Worm (Caenorhabditis elegans) whole organism, L1 larva: ENCODE results near the gene rpl-10.

Experiments
- C04F5.9 ChIP-seq: sonication (generic microtip); optimal IDR thresholded peaks from 2 replicates; lab custom pipeline; 2016; ENCODE audit warnings: missing genetic modification characterization, missing compliant biosample characterization
- C34B4.2 ChIP-seq: sonication (generic microtip); optimal IDR thresholded peaks from 2 replicates; lab custom pipeline; 2017; ENCODE audit warnings: mild to moderate bottlenecking, missing genetic modification characterization, missing compliant biosample characterization
- Y116A8C.19 ChIP-seq: sonication (generic microtip); optimal IDR thresholded peaks from 2 replicates; lab custom pipeline; 2016; ENCODE audit warnings: missing compliant biosample characterization, missing genetic modification characterization, borderline replicate concordance
- aha-1 ChIP-seq: fragments of 150-350 bp; optimal IDR thresholded peaks from 2 replicates; lab custom pipeline; 2014; ENCODE audit warnings: missing biosample characterization, missing genetic modification characterization
- alr-1 ChIP-seq: fragments of 200-800 bp; sonication (Bioruptor generic); optimal IDR thresholded peaks from 2 replicates; lab custom pipeline; 2018; ENCODE audit warnings: borderline replicate concordance, mild to moderate bottlenecking, missing genetic modification characterization, missing compliant biosample characterization
- aly-2 ChIP-seq: fragments of 150-350 bp; optimal IDR thresholded peaks from 2 replicates; lab custom pipeline; 2014; ENCODE audit warnings: missing biosample characterization, missing genetic modification characterization
- blmp-1 ChIP-seq: fragments of 150-350 bp; optimal IDR thresholded peaks from 2 replicates; lab custom pipeline; 2014; ENCODE audit warnings: missing biosample characterization, missing genetic modification characterization
- ceh-63 ChIP-seq: fragments of 200-800 bp; sonication (Bioruptor generic); optimal IDR thresholded peaks from 2 replicates; lab custom pipeline; 2018; ENCODE audit warnings: mild to moderate bottlenecking, missing genetic modification characterization, missing compliant biosample characterization
- ceh-8 ChIP-seq: fragments of 200-800 bp; sonication (Bioruptor generic); optimal IDR thresholded peaks from 2 replicates; lab custom pipeline; 2018; ENCODE audit warnings: mild to moderate bottlenecking, missing genetic modification characterization, moderate library complexity, missing compliant biosample characterization
- egl-13 ChIP-seq: sonication (generic microtip); optimal IDR thresholded peaks from 2 replicates; lab custom pipeline; 2016; ENCODE audit warnings: missing genotype, missing genetic modification reagents, missing genetic modification characterization, missing compliant biosample characterization
- elt-3 ChIP-seq, 6 experiments: fragments of 150-350 bp in 1 of 6; sonication (generic microtip); optimal IDR thresholded peaks; 2 replicates each; lab custom pipeline; 2017 to 2018; ENCODE audit warnings: missing biosample characterization in 6 of 6, missing genetic modification characterization in 6 of 6, inconsistent platforms in 1 of 6
- fkh-8 ChIP-seq: sonication (generic microtip); optimal IDR thresholded peaks from 2 replicates; lab custom pipeline; 2016; ENCODE audit warnings: mild to moderate bottlenecking, missing genetic modification characterization, missing compliant biosample characterization
- fos-1 ChIP-seq: fragments of 150-350 bp; optimal IDR thresholded peaks from 2 replicates; lab custom pipeline; 2014; ENCODE audit warnings: missing biosample characterization, missing genetic modification characterization
- hlh-4 ChIP-seq: sonication (generic microtip); optimal IDR thresholded peaks from 2 replicates; lab custom pipeline; 2016; ENCODE audit warnings: mild to moderate bottlenecking, missing genetic modification characterization, missing compliant biosample characterization
- hpl-2 ChIP-seq: fragments of 150-350 bp; optimal IDR thresholded peaks from 2 replicates; lab custom pipeline; 2014; ENCODE audit warnings: missing biosample characterization, missing genetic modification reagents, missing genetic modification characterization
- isw-1 ChIP-seq: fragments of 200-800 bp; sonication (Bioruptor generic); IDR thresholded peaks from 2 replicates; pipeline ENCODE4 v1.3.6; 2022; ENCODE audit warnings: missing genetic modification characterization, missing compliant biosample characterization
- lin-14 ChIP-seq: fragments of 200-800 bp; sonication (Bioruptor generic); optimal IDR thresholded peaks from 2 replicates; lab custom pipeline; 2018; ENCODE audit warnings: mild to moderate bottlenecking, missing genetic modification characterization, moderate library complexity, missing compliant biosample characterization
- lin-35 ChIP-seq, 2 experiments: fragments of 150-350 bp; optimal IDR thresholded peaks; 2 replicates each; lab custom pipeline; 2014; ENCODE audit warnings: missing biosample characterization in 2 of 2, missing genetic modification characterization in 2 of 2, missing genetic modification reagents in 2 of 2
- mab-9 ChIP-seq: fragments of 200-800 bp; sonication (Bioruptor generic); IDR thresholded peaks from 2 replicates; pipeline ENCODE4 v1.3.6; 2022; ENCODE audit warnings: missing genetic modification reagents, missing genetic modification characterization, missing compliant biosample characterization
- mdl-1 ChIP-seq, 2 experiments: fragments of 150-350 bp; optimal IDR thresholded peaks; 2 replicates each; lab custom pipeline; 2014 to 2017; ENCODE audit warnings: missing biosample characterization in 2 of 2, missing genetic modification characterization in 2 of 2, inconsistent platforms in 1 of 2
- mef-2 ChIP-seq: fragments of 150-350 bp; optimal IDR thresholded peaks from 2 replicates; lab custom pipeline; 2014; ENCODE audit warnings: missing biosample characterization, missing genetic modification characterization
- mep-1 ChIP-seq: fragments of 150-350 bp; optimal IDR thresholded peaks from 2 replicates; lab custom pipeline; 2014; ENCODE audit warnings: missing biosample characterization, missing genetic modification characterization
- nhr-76 ChIP-seq: sonication (generic microtip); optimal IDR thresholded peaks from 2 replicates; lab custom pipeline; 2017; ENCODE audit warnings: missing biosample characterization, missing genetic modification characterization
- nhr-90 ChIP-seq: sonication (generic microtip); optimal IDR thresholded peaks from 2 replicates; lab custom pipeline; 2016; ENCODE audit warnings: mild to moderate bottlenecking, missing genetic modification characterization, missing compliant biosample characterization; ENCODE audit not compliant: poor library complexity
- pag-3 ChIP-seq: sonication (generic microtip); optimal IDR thresholded peaks from 2 replicates; lab custom pipeline; 2017; ENCODE audit warnings: missing genetic modification characterization, mild to moderate bottlenecking, missing compliant biosample characterization, antibody characterized with exemption, borderline replicate concordance; ENCODE audit not compliant: insufficient read depth
- pax-3 ChIP-seq: fragments of 200-800 bp; sonication (Bioruptor generic); optimal IDR thresholded peaks from 2 replicates; lab custom pipeline; 2018; ENCODE audit warnings: mild to moderate bottlenecking, missing genetic modification characterization, moderate library complexity, missing compliant biosample characterization
- snpc-4 ChIP-seq: fragments of 150-350 bp; optimal IDR thresholded peaks from 2 replicates; lab custom pipeline; 2014; ENCODE audit warnings: missing biosample characterization, missing genetic modification characterization
- snu-23 ChIP-seq: sonication (generic microtip); optimal IDR thresholded peaks from 2 replicates; lab custom pipeline; 2016; ENCODE audit warnings: missing genetic modification characterization, missing compliant biosample characterization
- sptf-1 ChIP-seq: fragments of 150-350 bp; optimal IDR thresholded peaks from 2 replicates; lab custom pipeline; 2014; ENCODE audit warnings: missing biosample characterization, missing genetic modification characterization
- swsn-7 ChIP-seq: sonication (generic microtip); optimal IDR thresholded peaks from 2 replicates; lab custom pipeline; 2016; ENCODE audit warnings: missing genetic modification characterization, missing compliant biosample characterization
- tbx-2 ChIP-seq: sonication (generic microtip); optimal IDR thresholded peaks from 2 replicates; lab custom pipeline; 2016; ENCODE audit warnings: missing genetic modification characterization, missing compliant biosample characterization
- unc-130 ChIP-seq: fragments of 150-350 bp; optimal IDR thresholded peaks from 2 replicates; lab custom pipeline; 2017; ENCODE audit warnings: missing biosample characterization, missing genetic modification characterization, inconsistent platforms
- zag-1 ChIP-seq: fragments of 150-350 bp; optimal IDR thresholded peaks from 2 replicates; lab custom pipeline; 2014; ENCODE audit warnings: missing biosample characterization, missing genetic modification characterization
- ztf-11 ChIP-seq, 2 experiments: sonication (generic microtip); optimal IDR thresholded peaks; 2 replicates each; lab custom pipeline; 2016 to 2017; ENCODE audit warnings: missing genetic modification characterization in 2 of 2, missing biosample characterization in 1 of 2, missing compliant biosample characterization in 1 of 2
- ztf-4 ChIP-seq: fragments of 150-350 bp; optimal IDR thresholded peaks from 2 replicates; lab custom pipeline; 2014; ENCODE audit warnings: missing biosample characterization, missing genetic modification characterization

Gene rpl-10

DNA sequence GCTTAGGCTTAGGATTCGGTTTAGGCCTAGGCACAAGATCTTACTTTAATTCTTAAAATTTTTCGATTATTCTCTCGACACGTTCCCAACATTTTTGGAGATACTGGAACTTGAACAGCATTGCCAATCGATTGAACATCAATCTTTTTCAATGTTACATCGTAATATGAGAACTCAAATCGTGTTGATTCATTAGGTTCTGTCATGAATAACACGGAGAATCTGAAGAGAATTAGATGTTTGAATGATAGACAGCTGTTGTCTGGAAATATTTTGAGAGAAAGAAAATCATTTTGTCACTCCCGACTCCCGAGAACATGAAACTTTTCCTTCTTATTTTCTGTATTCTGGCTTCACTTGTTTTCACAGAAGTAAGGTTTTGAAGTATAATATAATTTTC is 25.6 kb downstream of the rpl-10 start, which contains the start of gene T05C12.15:
Gene T05C12.15 (plus strand): TSS at position 301 of the 400 bp plus-strand sequence.
- TF ChIP-seq mep-1, result no peak
- no peak for TF ChIP-seq blmp-1 (tag; lab: Kevin White, UChicago)
- TF ChIP-seq unc-130 (tag; lab: Kevin White, UChicago), result no peak
- TF ChIP-seq mef-2 (tag; lab: Kevin White, UChicago), result no peak
- TF ChIP-seq ztf-11 (tag; optimal IDR thresholded peaks at IDR 0.05; lab: Kevin White, UChicago), result no peak
- TF ChIP-seq pax-3 (tag; lab: Kevin White, UChicago), result no peak
- no peak for TF ChIP-seq fkh-8 (tag; lab: Kevin White, UChicago)
- TF ChIP-seq nhr-76 (tag; lab: Kevin White, UChicago), result no peak
- TF ChIP-seq swsn-7, result no peak

DNA sequence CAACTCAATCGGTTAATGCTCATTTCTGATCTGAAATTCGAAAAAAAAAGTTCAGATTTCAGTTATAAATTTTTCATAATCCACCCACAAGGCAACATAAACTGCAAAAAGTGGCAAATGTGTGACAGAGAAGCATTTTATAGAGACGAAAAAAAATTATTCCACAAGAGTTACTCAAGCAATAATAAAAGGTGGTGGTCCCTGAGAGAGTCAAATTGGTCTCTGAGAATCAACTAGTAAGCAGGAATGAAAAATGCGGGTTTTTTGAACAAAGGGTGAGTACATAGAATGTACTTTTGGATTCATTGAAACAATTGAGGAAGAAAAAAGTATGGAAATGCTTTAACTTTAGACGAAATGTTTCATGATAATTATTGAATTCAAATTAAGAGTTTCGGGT is 26.7 kb downstream of the rpl-10 start, which contains the start of gene T05C12.11:
Gene T05C12.11 (minus strand): TSS at position 101 of the 400 bp plus-strand sequence.
- TF ChIP-seq isw-1, result no peak
- no peak for TF ChIP-seq fos-1 (tag; lab: Kevin White, UChicago)
- TF ChIP-seq lin-14 (GFP tag; lab: Kevin White, UChicago), result peak; percentile 17
- TF ChIP-seq fkh-8 (tag; lab: Kevin White, UChicago), result no peak
- no peak for TF ChIP-seq mef-2 (tag; lab: Kevin White, UChicago)
- TF ChIP-seq, all 84 proteins: peak for 1

DNA sequence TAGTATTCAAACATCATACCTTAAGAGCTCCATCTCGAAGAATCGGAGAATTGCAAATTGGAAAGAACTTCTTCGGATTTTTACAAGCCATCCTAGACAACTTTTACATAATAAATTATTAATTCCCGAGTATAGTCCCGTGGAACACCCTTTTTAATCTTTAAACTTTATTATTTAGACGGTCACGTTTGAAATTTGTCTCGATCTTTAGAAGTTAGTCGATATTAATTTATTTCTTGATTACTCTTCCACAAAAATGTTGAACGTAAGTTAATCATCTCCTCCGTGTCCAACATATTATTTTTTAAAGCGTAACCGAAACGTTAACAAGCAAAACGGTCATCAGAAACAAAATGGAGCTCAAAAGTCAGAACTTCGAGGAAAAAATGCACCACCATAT is 29.8 kb downstream of the rpl-10 start, which contains the start of the genes decr-1.3 and T05C12.1:
Gene decr-1.3 (minus strand): TSS at position 101 of the 400 bp plus-strand sequence.
Gene T05C12.1 (plus strand): TSS at position 232 of the 400 bp plus-strand sequence.
- TF ChIP-seq egl-13 (tag; lab: Kevin White, UChicago), result no peak
- no peak for TF ChIP-seq hpl-2 (GFP tag; lab: Kevin White, UChicago)
- TF ChIP-seq sptf-1, result no peak
- no peak for TF ChIP-seq alr-1 (tag; lab: Kevin White, UChicago)
- TF ChIP-seq Y116A8C.19 (tag; lab: Kevin White, UChicago), result no peak
- TF ChIP-seq ztf-4 (tag; lab: Kevin White, UChicago), result no peak
- no peak for TF ChIP-seq tbx-2 (tag; lab: Kevin White, UChicago)
- no peak for TF ChIP-seq ceh-8 (GFP tag; lab: Kevin White, UChicago)
- TF ChIP-seq nhr-90, result no peak
- TF ChIP-seq, all 84 proteins: peak for 0

DNA sequence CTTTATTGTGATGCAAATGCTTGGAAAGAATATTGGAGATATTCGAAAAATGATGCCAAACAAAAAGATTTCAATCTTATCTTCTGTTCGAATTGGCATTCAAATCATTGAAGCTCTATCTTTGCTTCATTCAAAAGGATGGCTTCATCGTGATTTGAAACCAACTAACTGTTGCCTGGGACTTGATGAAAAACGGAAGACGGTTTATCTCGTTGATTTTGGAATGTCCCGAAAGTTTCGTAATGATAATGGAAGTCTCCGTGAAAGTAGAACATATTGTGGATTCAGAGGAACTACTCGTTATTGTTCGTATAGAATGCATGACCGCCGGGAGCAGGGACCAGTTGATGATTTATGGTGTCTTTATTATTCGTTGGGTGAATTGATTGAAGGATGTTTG is 30.5 kb downstream of the rpl-10 start:
- no peak for TF ChIP-seq aha-1 (tag; lab: Kevin White, UChicago)
- no peak for TF ChIP-seq hlh-4 (tag; lab: Kevin White, UChicago)
- TF ChIP-seq mab-9 (GFP tag; lab: Robert Waterston, UW), result no peak
- no peak for TF ChIP-seq snpc-4 (tag; lab: Kevin White, UChicago)
- TF ChIP-seq pax-3 (tag; lab: Kevin White, UChicago), result no peak
- TF ChIP-seq pag-3 (tag; lab: Kevin White, UChicago), result no peak
- TF ChIP-seq aly-2 (tag; lab: Kevin White, UChicago), result no peak
- no peak for TF ChIP-seq snu-23 (GFP tag; lab: Kevin White, UChicago)
- no peak for TF ChIP-seq C04F5.9 (tag; lab: Kevin White, UChicago)
- no peak for TF ChIP-seq ceh-8 (GFP tag; lab: Kevin White, UChicago)
- TF ChIP-seq lin-35 (GFP tag; optimal IDR thresholded peaks at IDR 0.05; lab: Kevin White, UChicago), result no peak
- TF ChIP-seq ceh-63 (GFP tag; lab: Kevin White, UChicago), result no peak
- TF ChIP-seq C34B4.2 (tag; lab: Kevin White, UChicago), result no peak
- no peak for TF ChIP-seq mdl-1 (tag; optimal IDR thresholded peaks at IDR 0.05; lab: Kevin White, UChicago)
- no peak for TF ChIP-seq zag-1 (tag; lab: Kevin White, UChicago)
- no peak for TF ChIP-seq elt-3 (tag; optimal IDR thresholded peaks at IDR 0.05; lab: Kevin White, UChicago)
- TF ChIP-seq isw-1, result no peak
